Fruit fly (Drosophila melanogaster): ENCODE results near the gene CG11891.

dm6 chr3R:25277112-25277511, 7.1 kb downstream of the CG11891 start, which contains the start of gene CG10513:
- TF ChIP-seq Blimp-1 (GFP tag; optimal IDR thresholded peaks at IDR 0.05): no peak
- no peak for TF ChIP-seq CG10669 (GFP tag; optimal IDR thresholded peaks at IDR 0.05)
- no peak for TF ChIP-seq CG8319 (GFP tag; optimal IDR thresholded peaks at IDR 0.05)
- TF ChIP-seq CG3919 (GFP tag; optimal IDR thresholded peaks at IDR 0.05): no peak
